Worm (Caenorhabditis elegans) whole organism, L4 larva: ENCODE data around the gene ZC196.3.

ENCODE experiments used
- F37D6.2 ChIP-seq: sonication (generic microtip); optimal IDR thresholded peaks from 2 replicates; lab custom pipeline; 2016; ENCODE audit warnings: mild to moderate bottlenecking, missing genetic modification characterization, missing compliant biosample characterization
- R02D3.7 ChIP-seq: fragments of 150-350 bp; sonication (generic microtip); optimal IDR thresholded peaks from 3 replicates; lab custom pipeline; 2014; ENCODE audit warnings: missing biosample characterization, missing genetic modification characterization
- T20F7.1 ChIP-seq: fragments of 200-800 bp; sonication (Bioruptor generic); optimal IDR thresholded peaks from 2 replicates; lab custom pipeline; 2018; ENCODE audit warnings: mild to moderate bottlenecking, missing genetic modification characterization, missing compliant biosample characterization
- Y48G9A.11 ChIP-seq: fragments of 200-800 bp; sonication (Bioruptor generic); IDR thresholded peaks from 2 replicates; pipeline ENCODE4 v1.3.6; 2022; ENCODE audit warnings: missing genetic modification reagents, missing genetic modification characterization, missing compliant biosample characterization
- ZK546.5 ChIP-seq, 2 experiments: sonication (generic microtip); optimal IDR thresholded peaks; 2 replicates each; lab custom pipeline; 2017; ENCODE audit warnings: missing biosample characterization in 2 of 2, missing genetic modification characterization in 2 of 2
- aha-1 ChIP-seq: fragments of 150-350 bp; peaks from one replicate; lab custom pipeline; 2014; ENCODE audit warnings: missing biosample characterization, missing genetic modification characterization
- arid-1 ChIP-seq: fragments of 200-800 bp; sonication (Bioruptor generic); conservative IDR thresholded peaks from 2 replicates; pipeline ENCODE4 v1.3.6; 2022; ENCODE audit warnings: missing genetic modification reagents, missing genetic modification characterization, missing compliant biosample characterization
- ceh-44 ChIP-seq: fragments of 200-800 bp; sonication (Bioruptor generic); IDR thresholded peaks from 2 replicates; pipeline ENCODE4 v1.3.6; 2022; ENCODE audit warnings: missing genetic modification reagents, missing genetic modification characterization, missing compliant biosample characterization
- ceh-62 ChIP-seq: sonication (generic microtip); optimal IDR thresholded peaks from 2 replicates; lab custom pipeline; 2017; ENCODE audit warnings: missing biosample characterization, missing genetic modification characterization
- daf-12 ChIP-seq: fragments of 150-350 bp; optimal IDR thresholded peaks from 2 replicates; lab custom pipeline; 2014; ENCODE audit warnings: missing biosample characterization, missing genetic modification reagents, missing genetic modification characterization
- daf-16 ChIP-seq, 3 experiments: sonication (generic microtip); optimal IDR thresholded peaks; 2 replicates each; lab custom pipeline; 2016 to 2017; ENCODE audit warnings: missing genetic modification characterization in 3 of 3, missing genetic modification reagents in 3 of 3, mild to moderate bottlenecking in 2 of 3, missing compliant biosample characterization in 2 of 3, missing biosample characterization in 1 of 3, moderate library complexity in 1 of 3
- dmd-6 ChIP-seq: fragments of 200-800 bp; sonication (Bioruptor generic); IDR thresholded peaks from 2 replicates; pipeline ENCODE4 v1.3.6; 2022; ENCODE audit warnings: missing genetic modification reagents, missing genetic modification characterization, missing compliant biosample characterization
- dve-1 ChIP-seq: sonication (generic microtip); optimal IDR thresholded peaks from 2 replicates; lab custom pipeline; 2017; ENCODE audit warnings: antibody characterized with exemption, mild to moderate bottlenecking, missing genetic modification characterization, missing compliant biosample characterization; ENCODE audit not compliant: insufficient read depth
- egl-43 ChIP-seq: fragments of 200-800 bp; sonication (Bioruptor generic); IDR thresholded peaks from 2 replicates; pipeline ENCODE4 v1.3.6; 2022; ENCODE audit warnings: missing genetic modification reagents, missing genetic modification characterization, missing compliant biosample characterization
- fkh-10 ChIP-seq: fragments of 150-350 bp; optimal IDR thresholded peaks from 2 replicates; lab custom pipeline; 2014; ENCODE audit warnings: missing biosample characterization, missing genetic modification reagents, missing genetic modification characterization
- hlh-11 ChIP-seq: fragments of 200-800 bp; sonication (Bioruptor generic); optimal IDR thresholded peaks from 2 replicates; lab custom pipeline; 2018; ENCODE audit warnings: mild to moderate bottlenecking, missing genetic modification characterization, missing compliant biosample characterization
- hmg-1.1 ChIP-seq: fragments of 200-800 bp; sonication (Bioruptor generic); IDR thresholded peaks from 2 replicates; pipeline ENCODE4 v1.3.6; 2022; ENCODE audit warnings: missing genetic modification reagents, missing genetic modification characterization, missing compliant biosample characterization
- lim-7 ChIP-seq: fragments of 200-800 bp; sonication (Bioruptor generic); IDR thresholded peaks from 2 replicates; pipeline ENCODE4 v1.3.6; 2022; ENCODE audit warnings: missing genetic modification characterization, missing compliant biosample characterization
- lin-1 ChIP-seq: fragments of 200-800 bp; sonication (Bioruptor generic); IDR thresholded peaks from 2 replicates; pipeline ENCODE4 v1.3.6; 2022; ENCODE audit warnings: missing genetic modification reagents, missing genetic modification characterization, missing compliant biosample characterization
- lin-13 ChIP-seq: fragments of 150-350 bp; optimal IDR thresholded peaks from 2 replicates; lab custom pipeline; 2014; ENCODE audit warnings: missing biosample characterization, missing genetic modification reagents, missing genetic modification characterization
- lin-15B ChIP-seq: fragments of 150-350 bp; sonication (generic microtip); optimal IDR thresholded peaks from 3 replicates; lab custom pipeline; 2014; ENCODE audit warnings: missing biosample characterization, missing genetic modification characterization
- mdl-1 ChIP-seq, 2 experiments: fragments of 150-350 bp in 1 of 2; sonication (generic microtip) in 1 of 2; optimal IDR thresholded peaks; 2 replicates each; lab custom pipeline; 2014 to 2017; ENCODE audit warnings: missing biosample characterization in 2 of 2, missing genetic modification characterization in 2 of 2
- mdt-29 ChIP-seq: fragments of 200-800 bp; sonication (Bioruptor generic); IDR thresholded peaks from 2 replicates; pipeline ENCODE4 v1.3.6; 2022; ENCODE audit warnings: missing genetic modification reagents, missing genetic modification characterization, missing compliant biosample characterization
- mes-2 ChIP-seq: sonication (generic microtip); optimal IDR thresholded peaks from 2 replicates; lab custom pipeline; 2016; ENCODE audit warnings: missing genotype, mild to moderate bottlenecking, missing genetic modification characterization, missing compliant biosample characterization; ENCODE audit not compliant: poor library complexity, severe bottlenecking
- mxl-3 ChIP-seq: fragments of 200-800 bp; sonication (Bioruptor generic); optimal IDR thresholded peaks from 2 replicates; lab custom pipeline; 2018; ENCODE audit warnings: mild to moderate bottlenecking, missing genetic modification characterization, missing compliant biosample characterization
- nhr-25 ChIP-seq: sonication (generic microtip); optimal IDR thresholded peaks from 2 replicates; lab custom pipeline; 2017; ENCODE audit warnings: missing genetic modification characterization, mild to moderate bottlenecking, missing compliant biosample characterization, antibody characterized with exemption, moderate library complexity, borderline replicate concordance; ENCODE audit not compliant: insufficient read depth
- nhr-28 ChIP-seq: fragments of 150-350 bp; optimal IDR thresholded peaks from 2 replicates; lab custom pipeline; 2014; ENCODE audit warnings: missing biosample characterization, missing genetic modification characterization
- nhr-41 ChIP-seq: fragments of 200-800 bp; sonication (Bioruptor generic); IDR thresholded peaks from 2 replicates; pipeline ENCODE4 v1.3.6; 2022; ENCODE audit warnings: missing genetic modification reagents, missing genetic modification characterization, missing compliant biosample characterization
- nhr-48 ChIP-seq: sonication (generic microtip); optimal IDR thresholded peaks from 2 replicates; lab custom pipeline; 2016; ENCODE audit warnings: mild to moderate bottlenecking, missing genetic modification characterization, missing compliant biosample characterization
- php-3 ChIP-seq: fragments of 200-800 bp; sonication (Bioruptor generic); IDR thresholded peaks from 2 replicates; pipeline ENCODE4 v1.3.6; 2022; ENCODE audit warnings: missing genetic modification reagents, missing genetic modification characterization, missing compliant biosample characterization
- pqm-1 ChIP-seq: sonication (generic microtip); optimal IDR thresholded peaks from 2 replicates; lab custom pipeline; 2017; ENCODE audit warnings: missing biosample characterization, missing genetic modification characterization
- rbr-2 ChIP-seq: sonication (generic microtip); optimal IDR thresholded peaks from 2 replicates; lab custom pipeline; 2016; ENCODE audit warnings: missing genotype, missing genetic modification characterization, missing compliant biosample characterization
- saeg-2 ChIP-seq: fragments of 200-800 bp; sonication (Bioruptor generic); IDR thresholded peaks from 2 replicates; pipeline ENCODE4 v1.3.6; 2022; ENCODE audit warnings: missing genetic modification reagents, missing genetic modification characterization, missing compliant biosample characterization
- sdz-12 ChIP-seq: fragments of 200-800 bp; sonication (Bioruptor generic); optimal IDR thresholded peaks from 2 replicates; lab custom pipeline; 2018; ENCODE audit warnings: mild to moderate bottlenecking, missing genetic modification characterization, missing compliant biosample characterization
- set-16 ChIP-seq: fragments of 200-800 bp; sonication (Bioruptor generic); IDR thresholded peaks from 2 replicates; pipeline ENCODE4 v1.3.6; 2022; ENCODE audit warnings: missing genetic modification reagents, missing genetic modification characterization, missing compliant biosample characterization
- skn-1 ChIP-seq: fragments of 150-350 bp; optimal IDR thresholded peaks from 2 replicates; lab custom pipeline; 2014; ENCODE audit warnings: missing biosample characterization, missing genetic modification characterization
- unc-130 ChIP-seq: sonication (generic microtip); optimal IDR thresholded peaks from 2 replicates; lab custom pipeline; 2016; ENCODE audit warnings: missing genetic modification reagents, missing genetic modification characterization, missing compliant biosample characterization
- unc-62 ChIP-seq, 3 experiments: fragments of 150-350 bp in 1 of 3; sonication (generic microtip); optimal IDR thresholded peaks in 2 of 3; peaks in 1 of 3; 1 replicate in 1 of 3; 2 replicates in 2 of 3; lab custom pipeline; 2014 to 2017; ENCODE audit warnings: missing biosample characterization in 3 of 3, missing genetic modification characterization in 3 of 3, missing genetic modification reagents in 3 of 3, missing genotype in 1 of 3
- zfp-2 ChIP-seq: sonication (generic microtip); optimal IDR thresholded peaks from 2 replicates; lab custom pipeline; 2016; ENCODE audit warnings: mild to moderate bottlenecking, missing genetic modification characterization, missing compliant biosample characterization
- zfp-3 ChIP-seq: fragments of 200-800 bp; sonication (Bioruptor generic); conservative IDR thresholded peaks from 2 replicates; pipeline ENCODE4 v1.3.6; 2022; ENCODE audit warnings: missing genetic modification reagents, missing genetic modification characterization, missing compliant biosample characterization
- zip-11 ChIP-seq: fragments of 200-800 bp; sonication (Bioruptor generic); IDR thresholded peaks from 2 replicates; pipeline ENCODE4 v1.3.6; 2022; ENCODE audit warnings: missing genetic modification characterization, missing compliant biosample characterization
- ztf-11 ChIP-seq: fragments of 150-350 bp; optimal IDR thresholded peaks from 2 replicates; lab custom pipeline; 2014; ENCODE audit warnings: missing biosample characterization, missing genetic modification characterization

Gene ZC196.3

DNA sequence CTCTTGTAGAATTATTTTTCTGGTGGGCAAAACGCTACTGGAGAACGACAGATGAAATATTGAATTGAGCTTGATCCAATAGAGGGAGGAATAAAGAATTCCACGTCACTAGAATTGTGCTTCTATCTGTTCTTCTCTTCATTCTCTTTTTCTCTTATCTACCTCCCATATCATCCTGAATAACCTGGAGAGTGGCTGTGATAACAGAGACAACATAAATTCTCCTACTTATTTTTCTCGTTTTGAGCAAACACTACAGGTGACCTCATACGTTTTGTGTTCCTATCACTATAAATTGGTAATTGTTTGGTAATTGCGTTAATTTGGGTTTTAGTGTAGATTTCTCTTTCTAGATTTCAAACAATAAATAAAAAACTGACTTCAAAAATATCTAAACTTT lies 44.7 kb downstream of the ZC196.3 start:
- TF ChIP-seq hlh-11 (tag; lab: Kevin White, UChicago) (peak; percentile 23), nhr-28 (peak; percentile 88), skn-1 (tag; lab: Kevin White, UChicago) (no peak), dve-1 (tag; lab: Kevin White, UChicago) (peak; percentile 18), lin-15B (tag; lab: Kevin White, UChicago) (no peak), pqm-1 (tag; lab: Kevin White, UChicago) (peak; percentile 68), dmd-6 (0 out of 2 replicates have a peak, but pooled peaks have one; percentile 14), daf-16 (GFP tag; optimal IDR thresholded peaks at IDR 0.05; lab: Kevin White, UChicago) (no peak), daf-16 (tag; optimal IDR thresholded peaks at IDR 0.05; lab: Kevin White, UChicago) (peak; percentile 35)

- no peak for TF ChIP-seq nhr-48
- peak; percentile 64 for TF ChIP-seq aha-1 (tag; lab: Kevin White, UChicago)
- TF ChIP-seq unc-62 (GFP tag; optimal IDR thresholded peaks at IDR 0.05 in 1 of 2; lab: Kevin White, UChicago), result peak in 1 of 2 experiments; percentile 96
- no peak for TF ChIP-seq unc-62 (tag; optimal IDR thresholded peaks at IDR 0.05; lab: Kevin White, UChicago)
- no peak for TF ChIP-seq php-3 (GFP tag; lab: Robert Waterston, UW)
- TF ChIP-seq mes-2 (tag; lab: Kevin White, UChicago), result peak; percentile 44
Observed at ce11 chrV:8782112-8782511, 45.6 kb downstream of the ZC196.3 start.

ce11 chrV:8784485-8784884 lies 48.0 kb downstream of the ZC196.3 start:
- TF ChIP-seq T20F7.1 (no peak), set-16 (GFP tag; lab: Robert Waterston, UW) (peak; percentile 13; the same call in 1 of the 2 replicates), arid-1 (GFP tag; lab: Robert Waterston, UW) (no peak), aha-1 (tag; lab: Kevin White, UChicago) (no peak), lin-1 (GFP tag; lab: Robert Waterston, UW) (no peak), daf-12 (no peak), sdz-12 (GFP tag; lab: Kevin White, UChicago) (no peak), lim-7 (GFP tag; lab: Robert Waterston, UW) (peak; percentile 37; the same call in 1 of the 2 replicates), Y48G9A.11 (no peak), mdt-29 (GFP tag; lab: Robert Waterston, UW) (no peak), zip-11 (GFP tag; lab: Robert Waterston, UW) (no peak), rbr-2 (tag; lab: Kevin White, UChicago) (no peak), ceh-62 (tag; lab: Kevin White, UChicago) (no peak), nhr-25 (tag; lab: Kevin White, UChicago) (no peak)

ce11 chrV:8785526-8785925 lies 49.1 kb downstream of the ZC196.3 start:
- TF ChIP-seq php-3 (GFP tag; lab: Robert Waterston, UW) (0 out of 2 replicates have a peak, but pooled peaks have one; percentile 29), zip-11 (GFP tag; lab: Robert Waterston, UW) (no peak), mxl-3 (peak; percentile 24), F37D6.2 (tag; lab: Kevin White, UChicago) (no peak), egl-43 (peak; percentile 48; the same call in 1 of the 2 replicates), ceh-44 (GFP tag; lab: Robert Waterston, UW) (no peak), set-16 (GFP tag; lab: Robert Waterston, UW) (peak; percentile 95), ceh-62 (tag; lab: Kevin White, UChicago) (no peak), daf-16 (GFP tag; optimal IDR thresholded peaks at IDR 0.05; lab: Kevin White, UChicago) (no peak), daf-16 (tag; optimal IDR thresholded peaks at IDR 0.05; lab: Kevin White, UChicago) (peak; percentile 14), nhr-41 (GFP tag; lab: Robert Waterston, UW) (peak; percentile 65; the same call in 1 of the 2 replicates), hmg-1.1 (GFP tag; lab: Robert Waterston, UW) (peak; percentile 73), ZK546.5 (tag; optimal IDR thresholded peaks at IDR 0.05; lab: Kevin White, UChicago) (no peak), mdl-1 (tag; optimal IDR thresholded peaks at IDR 0.05; lab: Kevin White, UChicago) (peak in 1 of 2 experiments; percentile 25), fkh-10 (GFP tag; lab: Kevin White, UChicago) (no peak), unc-130 (GFP tag; lab: Kevin White, UChicago) (no peak), zfp-3 (GFP tag; lab: Robert Waterston, UW) (0 out of 2 replicates have a peak, but pooled peaks have one; percentile 39), R02D3.7 (no peak), hlh-11 (tag; lab: Kevin White, UChicago) (peak; percentile 84), rbr-2 (tag; lab: Kevin White, UChicago) (peak; percentile 10), zfp-2 (tag; lab: Kevin White, UChicago) (no peak), lin-13 (no peak), dve-1 (tag; lab: Kevin White, UChicago) (peak; percentile 70), ztf-11 (tag; lab: Kevin White, UChicago) (no peak), nhr-28 (peak; percentile 27), saeg-2 (no peak), Y48G9A.11 (no peak)
